Fruit fly (Drosophila melanogaster): Measurements from ENCODE around the gene NHP2.

NHP2 gene

DNA sequence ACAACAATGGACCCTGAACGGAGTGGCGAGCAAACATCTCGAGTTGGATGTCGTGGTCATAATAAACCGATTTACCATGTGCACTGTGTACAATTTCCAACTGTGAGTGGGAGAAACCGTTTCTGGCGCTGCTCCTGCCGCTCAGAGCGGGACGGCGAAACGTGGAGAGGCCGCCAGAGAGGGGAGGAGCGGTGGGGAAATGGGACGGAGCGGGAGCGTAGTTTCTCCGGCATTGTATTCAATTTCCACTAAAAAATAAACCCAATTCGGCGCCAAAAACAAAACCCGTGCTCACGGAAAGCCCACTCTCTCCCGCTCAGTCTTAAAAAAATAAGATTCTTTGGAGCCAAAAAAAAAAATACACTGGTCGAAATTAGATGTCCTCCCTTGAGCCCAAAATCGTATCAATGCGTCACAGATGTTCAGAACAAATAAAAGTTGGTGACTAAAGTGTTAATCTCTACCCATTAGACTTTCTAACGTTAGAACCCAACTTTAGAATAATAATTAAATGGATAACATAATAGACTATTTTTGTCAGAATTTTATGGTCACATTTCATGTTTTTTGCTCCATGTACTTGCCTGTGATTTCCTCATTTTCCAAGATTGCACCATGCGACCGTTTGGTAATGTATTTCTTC lies 41.9 kb downstream of the NHP2 start (continued):
- TF ChIP-seq lov (optimal IDR thresholded peaks at IDR 0.05), result no peak
- TF ChIP-seq lov (GFP tag; IDR thresholded peaks at IDR 0.05), result no peak
- TF ChIP-seq oc (tag; optimal IDR thresholded peaks at IDR 0.05), result peak; percentile 54
- no peak for TF ChIP-seq CG17186 (GFP tag; optimal IDR thresholded peaks at IDR 0.05)
- peak; percentile 30; the same call in 1 of the 2 replicates for TF ChIP-seq unc-4 (GFP tag; IDR thresholded peaks at IDR 0.05; ENCODE audit: partially characterized antibody)
- TF ChIP-seq salm (tag; optimal IDR thresholded peaks at IDR 0.05), result peak; percentile 25
- TF ChIP-seq pnt (GFP tag; optimal IDR thresholded peaks at IDR 0.05), result peak; percentile 46
- no peak for TF ChIP-seq tll (GFP tag; optimal IDR thresholded peaks at IDR 0.05)
- TF ChIP-seq CG10565 (GFP tag; optimal IDR thresholded peaks at IDR 0.05), result no peak
- TF ChIP-seq insv (GFP tag; optimal IDR thresholded peaks at IDR 0.05), result no peak
- TF ChIP-seq tna (GFP tag; IDR thresholded peaks at IDR 0.05; ENCODE audit: partially characterized antibody), result 0 out of 2 replicates have a peak, but pooled peaks have one; percentile 18
- peak; percentile 17 to 62 for TF ChIP-seq Pdp1 (GFP tag; optimal IDR thresholded peaks at IDR 0.05)
- TF ChIP-seq CG18011 (GFP tag; optimal IDR thresholded peaks at IDR 0.05), result peak; percentile 30
- peak in 1 of 2 experiments; percentile 83 for TF ChIP-seq bsh (GFP tag; optimal IDR thresholded peaks at IDR 0.05)
- no peak; the same call in 2 of the 3 replicates for TF ChIP-seq sr (GFP tag; IDR thresholded peaks at IDR 0.05)
- TF ChIP-seq ewg (GFP tag; optimal IDR thresholded peaks at IDR 0.05), result peak; percentile 29
- no peak for TF ChIP-seq danr (GFP tag; IDR thresholded peaks at IDR 0.05)
- TF ChIP-seq dmrt99B (tag; optimal IDR thresholded peaks at IDR 0.05), result peak; percentile 80
- TF ChIP-seq sob (GFP tag; IDR thresholded peaks at IDR 0.05), result peak; percentile 50; the same call in 1 of the 2 replicates
- peak; percentile 32 for TF ChIP-seq CG9817 (tag; optimal IDR thresholded peaks at IDR 0.05)
- peak; percentile 44; the same call in 1 of the 2 replicates for TF ChIP-seq ttk (GFP tag; IDR thresholded peaks at IDR 0.05)
- peak; percentile 76; the same call in 2 of the 3 replicates for TF ChIP-seq CG11456 (GFP tag; IDR thresholded peaks at IDR 0.05)
- TF ChIP-seq Rfx (GFP tag; IDR thresholded peaks at IDR 0.05), result peak; percentile 62
- peak; percentile 14 for TF ChIP-seq trh (GFP tag; optimal IDR thresholded peaks at IDR 0.05)
- peak; percentile 35 for TF ChIP-seq CG13624 (GFP tag; optimal IDR thresholded peaks at IDR 0.05)
- no peak for TF ChIP-seq CG30020 (tag; optimal IDR thresholded peaks at IDR 0.05)
- TF ChIP-seq nerfin-2 (GFP tag; IDR thresholded peaks at IDR 0.05; ENCODE audit: partially characterized antibody), result peak; percentile 30; the same call in 1 of the 2 replicates
- TF ChIP-seq CG8478 (optimal IDR thresholded peaks at IDR 0.05), result no peak
- 0 out of 3 replicates have a peak, but pooled peaks have one; percentile 27 for TF ChIP-seq croc (GFP tag; conservative IDR thresholded peaks at IDR 0.05)
- peak; percentile 47 for TF ChIP-seq repo (GFP tag; optimal IDR thresholded peaks at IDR 0.05)
- TF ChIP-seq cad (GFP tag; optimal IDR thresholded peaks at IDR 0.05), result no peak
- TF ChIP-seq gcm2 (GFP tag; optimal IDR thresholded peaks at IDR 0.05), result peak; percentile 54
- peak; percentile 56 for TF ChIP-seq E2f2 (GFP tag; IDR thresholded peaks at IDR 0.05)
- peak; percentile 55 for TF ChIP-seq CG15601 (tag; optimal IDR thresholded peaks at IDR 0.05)
- TF ChIP-seq abd-A (tag; optimal IDR thresholded peaks at IDR 0.05), result no peak
- peak; percentile 35 for TF ChIP-seq CG10147 (GFP tag; optimal IDR thresholded peaks at IDR 0.05)
- TF ChIP-seq CG4730 (GFP tag; IDR thresholded peaks at IDR 0.05), result peak; percentile 36; the same call in 1 of the 2 replicates
- 0 out of 3 replicates have a peak, but pooled peaks have one; percentile 35 for TF ChIP-seq ase (GFP tag; IDR thresholded peaks at IDR 0.05)
- peak; percentile 88 for TF ChIP-seq row (GFP tag; IDR thresholded peaks at IDR 0.05)
- no peak for TF ChIP-seq Abd-B (GFP tag; optimal IDR thresholded peaks at IDR 0.05)
- TF ChIP-seq CG12104 (GFP tag; optimal IDR thresholded peaks at IDR 0.05), result peak; percentile 75
- no peak for TF ChIP-seq CG31224 (GFP tag; IDR thresholded peaks at IDR 0.05)
- TF ChIP-seq Xrp1 (GFP tag; IDR thresholded peaks at IDR 0.05), result peak; percentile 78
- peak; percentile 73 for TF ChIP-seq Mrtf (GFP tag; IDR thresholded peaks at IDR 0.05)
- TF ChIP-seq her (GFP tag; optimal IDR thresholded peaks at IDR 0.05), result peak; percentile 63
- no peak for TF ChIP-seq CG6813 (GFP tag; optimal IDR thresholded peaks at IDR 0.05)
- peak; percentile 78 for TF ChIP-seq CG11504 (tag; optimal IDR thresholded peaks at IDR 0.05)
- TF ChIP-seq ems (GFP tag; optimal IDR thresholded peaks at IDR 0.05), result peak; percentile 63
- peak; percentile 64; the same call in 1 of the 2 replicates for TF ChIP-seq lmd (GFP tag; IDR thresholded peaks at IDR 0.05)

Data from whole organism, embryonic.